Fruit fly (Drosophila melanogaster) whole organism, wandering third instar larva: ENCODE data around the gene Osi17.
A peak's percentile ranks its signal among the peaks of the same experiment; 100 is the strongest.

Experiments
- Abd-B ChIP-seq: fragments of >200 bp; optimal IDR thresholded peaks from 2 replicates; lab custom pipeline; 2017; ENCODE audit warnings: missing biosample characterization, missing genetic modification characterization
- Hnf4 ChIP-seq: fragments of 200-800 bp; sonication (Bioruptor generic); optimal IDR thresholded peaks from 2 replicates; lab custom pipeline; 2016; ENCODE audit warnings: missing biosample characterization, mild to moderate bottlenecking, missing genetic modification characterization
- Hr78 ChIP-seq: fragments of >200 bp; optimal IDR thresholded peaks from 2 replicates; lab custom pipeline; 2017; ENCODE audit warnings: missing biosample characterization, missing genetic modification characterization
- Jra ChIP-seq: sonication (Bioruptor generic); optimal IDR thresholded peaks from 2 replicates; lab custom pipeline; 2016; ENCODE audit warnings: missing biosample characterization, missing genetic modification characterization
- Mio ChIP-seq: sonication (Bioruptor generic); optimal IDR thresholded peaks from 2 replicates; lab custom pipeline; 2016; ENCODE audit warnings: missing biosample characterization, missing genetic modification characterization
- N ChIP-seq: fragments of >200 bp; optimal IDR thresholded peaks from 2 replicates; lab custom pipeline; 2018; ENCODE audit warnings: missing biosample characterization, missing external identifiers, missing genetic modification characterization
- OdsH ChIP-seq: fragments of 200-800 bp; sonication (Bioruptor generic); optimal IDR thresholded peaks from 2 replicates; lab custom pipeline; 2016; ENCODE audit warnings: missing biosample characterization, mild to moderate bottlenecking, missing genetic modification characterization
- br ChIP-seq: fragments of 200-800 bp; sonication (Bioruptor generic); optimal IDR thresholded peaks from 2 replicates; lab custom pipeline; 2016; ENCODE audit warnings: missing biosample characterization, missing genetic modification characterization
- dl ChIP-seq, 2 experiments: fragments of 175-275, 200-275 bp in 1 of 2; fragments of 200-275 bp in 1 of 2; sonication (Bioruptor generic); optimal IDR thresholded peaks; lab custom pipeline; 2018; ENCODE audit warnings: mild to moderate bottlenecking in 2 of 2, missing biosample characterization in 2 of 2, missing genetic modification characterization in 2 of 2, moderate library complexity in 2 of 2; ENCODE audit not compliant: partially characterized antibody in 2 of 2, insufficient read depth in 1 of 2
- dmrt93B ChIP-seq: fragments of 200-800 bp; sonication (Bioruptor generic); optimal IDR thresholded peaks from 2 replicates; lab custom pipeline; 2018; ENCODE audit warnings: missing biosample characterization, mild to moderate bottlenecking, missing genetic modification characterization
- fru ChIP-seq: fragments of 200-800 bp; sonication (Bioruptor generic); optimal IDR thresholded peaks from 3 replicates; lab custom pipeline; 2016; ENCODE audit warnings: missing biosample characterization, mild to moderate bottlenecking, missing genetic modification characterization
- h ChIP-seq: fragments of 200-800 bp; sonication (Bioruptor generic); optimal IDR thresholded peaks from 3 replicates; lab custom pipeline; 2016; ENCODE audit warnings: missing biosample characterization, mild to moderate bottlenecking, missing genetic modification characterization
- lola ChIP-seq: fragments of >200 bp; optimal IDR thresholded peaks from 2 replicates; lab custom pipeline; 2017; ENCODE audit warnings: missing biosample characterization, missing genetic modification characterization
- psq ChIP-seq: fragments of 200-800 bp; sonication (Bioruptor generic); optimal IDR thresholded peaks from 3 replicates; lab custom pipeline; 2017; ENCODE audit warnings: missing biosample characterization, mild to moderate bottlenecking, missing genetic modification characterization, moderate library complexity
- sv ChIP-seq: fragments of 200-800 bp; sonication (Bioruptor generic); optimal IDR thresholded peaks from 3 replicates; lab custom pipeline; 2016; ENCODE audit warnings: missing biosample characterization, missing genetic modification characterization
- tai ChIP-seq: sonication (Bioruptor generic); optimal IDR thresholded peaks from 2 replicates; lab custom pipeline; 2016; ENCODE audit warnings: missing biosample characterization, missing genetic modification characterization
- usp ChIP-seq: fragments of >200 bp; optimal IDR thresholded peaks from 2 replicates; lab custom pipeline; 2017; ENCODE audit warnings: missing biosample characterization, missing genetic modification characterization
- woc ChIP-seq: sonication (Bioruptor generic); optimal IDR thresholded peaks from 2 replicates; lab custom pipeline; 2016; ENCODE audit warnings: missing biosample characterization, mild to moderate bottlenecking, missing genetic modification characterization

Gene Osi17

DNA sequence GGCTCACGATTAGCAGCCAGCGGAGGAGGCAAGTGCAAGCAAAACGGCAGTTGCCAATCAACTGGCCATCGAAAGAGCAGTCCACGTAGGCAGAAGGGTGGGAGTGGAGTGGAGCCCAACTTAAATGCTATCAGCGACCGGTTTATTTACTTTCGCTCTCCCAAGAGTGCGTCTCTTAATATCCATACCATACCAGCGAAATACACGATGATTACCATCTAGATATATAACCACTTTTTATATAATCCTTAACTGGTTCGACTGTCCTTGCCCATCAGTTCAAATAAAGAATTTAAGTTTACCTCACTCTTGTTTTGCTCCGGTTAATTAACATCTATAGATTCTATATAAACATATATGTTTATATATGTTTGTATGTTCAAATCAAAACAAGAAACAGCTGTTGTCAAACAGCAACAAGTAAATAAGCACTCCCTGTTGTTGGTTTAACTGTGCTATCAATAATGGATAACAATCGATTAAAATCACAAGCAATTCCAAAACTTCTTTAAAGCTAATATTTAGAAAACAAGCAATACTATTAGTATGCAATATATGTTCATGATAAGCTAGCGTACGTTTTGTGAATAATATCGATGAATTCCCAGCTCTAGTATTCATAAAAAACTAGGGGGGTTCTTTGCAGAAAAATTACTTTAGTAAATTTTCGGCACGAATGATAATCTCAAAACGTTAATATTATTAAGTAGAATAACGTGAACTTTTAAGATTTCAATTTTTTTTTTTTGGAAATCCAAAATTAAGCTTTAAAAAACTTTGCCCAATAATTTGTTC is 62.1 kb downstream of the Osi17 start (continued):
- TF ChIP-seq OdsH (GFP tag; lab: Kevin White, UChicago): peak; percentile 49

DNA sequence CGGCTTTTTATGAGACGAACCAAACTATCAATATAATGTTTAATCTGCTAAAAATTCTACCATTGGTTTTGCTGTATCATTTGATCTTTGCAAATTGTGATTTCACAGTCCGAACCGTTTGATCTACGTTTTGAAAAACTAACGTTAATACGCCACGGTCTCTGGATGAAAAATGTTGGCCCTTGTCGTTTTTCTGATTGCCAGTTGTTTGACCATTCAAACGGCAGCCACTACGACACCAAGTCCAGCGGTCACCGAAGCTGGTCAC is 62.7 kb downstream of the Osi17 start, which contains the start of gene CG42564:
Gene CG42564 (plus strand): TSS at position 169 of the 268 bp plus-strand sequence.
- TF ChIP-seq Hnf4 (GFP tag; lab: Kevin White, UChicago) (no peak), Jra (GFP tag; lab: Kevin White, UChicago) (no peak), psq (no peak), lola (GFP tag; lab: Kevin White, UChicago) (no peak), dmrt93B (GFP tag; lab: Kevin White, UChicago) (no peak)

DNA sequence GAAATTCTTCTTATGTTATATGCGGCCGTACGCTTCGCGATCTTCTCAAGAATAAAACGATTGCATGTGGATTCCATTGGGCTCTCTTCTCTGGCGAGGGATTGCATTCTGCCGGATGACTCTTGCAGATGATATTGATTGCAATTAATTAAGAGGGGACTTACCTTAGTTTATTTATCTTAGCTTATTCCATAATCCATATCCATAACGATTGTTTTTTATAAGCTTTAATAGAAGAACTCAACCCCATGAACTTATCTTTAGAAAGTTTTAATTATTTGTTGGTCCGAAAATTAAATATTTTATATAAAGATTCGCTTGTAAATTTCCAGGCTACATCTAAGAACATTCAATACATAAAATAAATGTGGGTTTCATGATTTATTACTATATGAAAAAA is 64.4 kb downstream of the Osi17 start, which contains the start of gene CRAT:
Gene CRAT (minus strand): TSS at position 101 of the 400 bp plus-strand sequence.
- no peak for TF ChIP-seq tai (GFP tag; lab: Kevin White, UChicago)
- no peak for TF ChIP-seq fru
- TF ChIP-seq woc (GFP tag; lab: Kevin White, UChicago): no peak
- no peak for TF ChIP-seq br (GFP tag; lab: Kevin White, UChicago)
- no peak for TF ChIP-seq usp (GFP tag; lab: Kevin White, UChicago)
- TF ChIP-seq N (GFP tag; lab: Kevin White, UChicago): no peak
- no peak for TF ChIP-seq Jra (GFP tag; lab: Kevin White, UChicago)
- no peak for TF ChIP-seq Hr78
- no peak for TF ChIP-seq Mio (GFP tag; lab: Kevin White, UChicago)
- no peak for TF ChIP-seq Hnf4 (GFP tag; lab: Kevin White, UChicago)
- no peak for TF ChIP-seq dl (GFP tag; optimal IDR thresholded peaks at IDR 0.05; lab: Kevin White, UChicago; ENCODE audit: insufficient read depth in 1 of 2, partially characterized antibody in 2 of 2)
- no peak for TF ChIP-seq sv (GFP tag; lab: Kevin White, UChicago)
- TF ChIP-seq psq: no peak
- no peak for TF ChIP-seq Abd-B (GFP tag; lab: Kevin White, UChicago)
- no peak for TF ChIP-seq h (GFP tag; lab: Kevin White, UChicago)
- TF ChIP-seq dmrt93B (GFP tag; lab: Kevin White, UChicago): no peak
